Fruit fly (Drosophila melanogaster) whole organism, embryonic: ENCODE results near the gene CG43137.
A peak's percentile ranks its signal among the peaks of the same experiment; 100 is the strongest.

Experiments
- Atf3 ChIP-seq: fragments of 200-800 bp; sonication (Bioruptor generic); optimal IDR thresholded peaks from 3 replicates; lab custom pipeline; 2016; ENCODE audit warnings: missing biosample characterization, missing genetic modification characterization
- CG10209 ChIP-seq: fragments of 200-800 bp; sonication (Bioruptor generic); optimal IDR thresholded peaks from 3 replicates; lab custom pipeline; 2017; ENCODE audit warnings: missing biosample characterization, mild to moderate bottlenecking, missing genetic modification characterization, missing genetic modification reagents
- CG10431 ChIP-seq: fragments of 200-800 bp; sonication (Bioruptor generic); optimal IDR thresholded peaks from 3 replicates; lab custom pipeline; 2018; ENCODE audit warnings: missing biosample characterization, mild to moderate bottlenecking, missing genetic modification characterization
- CG10979 ChIP-seq: fragments of 200-800 bp; sonication (Bioruptor generic); optimal IDR thresholded peaks from 2 replicates; lab custom pipeline; 2018; ENCODE audit warnings: missing biosample characterization, mild to moderate bottlenecking, missing genetic modification characterization, moderate library complexity
- CG12104 ChIP-seq: fragments of 200-800 bp; sonication (Bioruptor generic); optimal IDR thresholded peaks from 3 replicates; lab custom pipeline; 2016; ENCODE audit warnings: missing biosample characterization, missing genetic modification characterization
- CG13287 ChIP-seq: fragments of 200-800 bp; sonication (Bioruptor generic); IDR thresholded peaks from 2 replicates; pipeline ENCODE4 v1.3.6; 2022; ENCODE audit warnings: missing biosample characterization, missing genetic modification characterization; ENCODE audit not compliant: partially characterized antibody
- CG13424 ChIP-seq: fragments of 200-800 bp; sonication (Bioruptor generic); optimal IDR thresholded peaks from 2 replicates; lab custom pipeline; 2019; ENCODE audit warnings: missing biosample characterization, mild to moderate bottlenecking, missing genetic modification characterization, moderate library complexity
- CG15073 ChIP-seq: fragments of 200-800 bp; sonication (Bioruptor generic); optimal IDR thresholded peaks from 2 replicates; lab custom pipeline; 2016; ENCODE audit warnings: missing biosample characterization, missing genetic modification characterization
- CG17328 ChIP-seq: fragments of 200-800 bp; sonication (Bioruptor generic); IDR thresholded peaks from 2 replicates; pipeline ENCODE4 v1.3.6; 2022; ENCODE audit warnings: missing biosample characterization, missing genetic modification characterization
- CG17385 ChIP-seq: fragments of 200-800 bp; sonication (Bioruptor generic); optimal IDR thresholded peaks from 3 replicates; lab custom pipeline; 2018; ENCODE audit warnings: missing biosample characterization, mild to moderate bottlenecking, missing genetic modification characterization
- CG18476 ChIP-seq: fragments of 200-800 bp; sonication (Bioruptor generic); optimal IDR thresholded peaks from 2 replicates; lab custom pipeline; 2016; ENCODE audit warnings: missing biosample characterization, mild to moderate bottlenecking, missing genetic modification characterization
- CG2129 ChIP-seq: fragments of 200-800 bp; sonication (Bioruptor generic); IDR thresholded peaks from 2 replicates; pipeline ENCODE4 v1.3.6; 2022; ENCODE audit warnings: missing biosample characterization, missing genetic modification characterization; ENCODE audit not compliant: partially characterized antibody
- CG32772 ChIP-seq: fragments of 200-800 bp; sonication (Bioruptor generic); IDR thresholded peaks from 2 replicates; pipeline ENCODE4 v1.3.6; 2022; ENCODE audit warnings: missing biosample characterization, missing genetic modification characterization
- CG33557 ChIP-seq: fragments of 200-800 bp; sonication (Bioruptor generic); optimal IDR thresholded peaks from 2 replicates; lab custom pipeline; 2019; ENCODE audit warnings: missing biosample characterization, mild to moderate bottlenecking, missing genetic modification characterization, moderate library complexity
- CG4282 ChIP-seq: fragments of 200-800 bp; sonication (Bioruptor generic); optimal IDR thresholded peaks from 2 replicates; lab custom pipeline; 2016; ENCODE audit warnings: missing biosample characterization, missing genetic modification characterization
- CG4707 ChIP-seq: fragments of 200-800 bp; sonication (Bioruptor generic); optimal IDR thresholded peaks from 2 replicates; lab custom pipeline; 2018; ENCODE audit warnings: missing biosample characterization, mild to moderate bottlenecking, missing genetic modification characterization, moderate library complexity
- CG6272 ChIP-seq: fragments of 200-800 bp; sonication (Bioruptor generic); IDR thresholded peaks from 2 replicates; pipeline ENCODE4 v1.3.6; 2022; ENCODE audit warnings: missing biosample characterization, missing genetic modification characterization
- CG7271 ChIP-seq: fragments of 200-800 bp; sonication (Bioruptor generic); optimal IDR thresholded peaks from 2 replicates; lab custom pipeline; 2018; ENCODE audit warnings: missing biosample characterization, mild to moderate bottlenecking, missing genetic modification characterization, moderate library complexity
- CG7357 ChIP-seq: fragments of 200-800 bp; sonication (Bioruptor generic); IDR thresholded peaks from 3 replicates; pipeline ENCODE4 v1.3.6; 2022; ENCODE audit warnings: missing biosample characterization, missing genetic modification characterization
- CG7372 ChIP-seq: fragments of 200-800 bp; sonication (Bioruptor generic); IDR thresholded peaks from 2 replicates; pipeline ENCODE4 v1.3.6; 2022; ENCODE audit warnings: missing biosample characterization, missing genetic modification characterization
- CG7786 ChIP-seq: fragments of 200-800 bp; sonication (Bioruptor generic); optimal IDR thresholded peaks from 2 replicates; lab custom pipeline; 2016; ENCODE audit warnings: missing biosample characterization, missing genetic modification characterization
- CG9609 ChIP-seq: fragments of 200-800 bp; sonication (Bioruptor generic); optimal IDR thresholded peaks from 3 replicates; lab custom pipeline; 2016; ENCODE audit warnings: missing biosample characterization, missing genetic modification characterization
- CG9817 ChIP-seq: fragments of 200-800 bp; sonication (Bioruptor generic); optimal IDR thresholded peaks from 2 replicates; lab custom pipeline; 2018; ENCODE audit warnings: missing biosample characterization, mild to moderate bottlenecking, missing genetic modification characterization, moderate library complexity
- CHES-1-like ChIP-seq: fragments of 200-800 bp; sonication (Bioruptor generic); optimal IDR thresholded peaks from 2 replicates; lab custom pipeline; 2016; ENCODE audit warnings: missing biosample characterization, missing genetic modification characterization
- D19B ChIP-seq: fragments of 200-800 bp; sonication (Bioruptor generic); optimal IDR thresholded peaks from 2 replicates; lab custom pipeline; 2017; ENCODE audit warnings: missing biosample characterization, mild to moderate bottlenecking, missing genetic modification characterization
- Dll ChIP-seq: fragments of 200-800 bp; sonication (Bioruptor generic); IDR thresholded peaks from 4 replicates; pipeline ENCODE4 v1.3.6; 2022; ENCODE audit warnings: missing biosample characterization, missing genetic modification characterization; ENCODE audit not compliant: partially characterized antibody
- Dp ChIP-seq: fragments of 200-800 bp; sonication (Bioruptor generic); optimal IDR thresholded peaks from 2 replicates; lab custom pipeline; 2018; ENCODE audit warnings: missing biosample characterization, mild to moderate bottlenecking, missing genetic modification characterization, moderate library complexity
- Gug ChIP-seq: fragments of 200-800 bp; sonication (Bioruptor generic); IDR thresholded peaks from 4 replicates; pipeline ENCODE4 v1.3.6; 2022; ENCODE audit warnings: missing biosample characterization, missing genetic modification characterization
- Hey ChIP-seq: fragments of 200-800 bp; sonication (Bioruptor generic); optimal IDR thresholded peaks from 3 replicates; lab custom pipeline; 2018; ENCODE audit warnings: missing biosample characterization, mild to moderate bottlenecking, missing genetic modification characterization
- Hr39 ChIP-seq: fragments of >200 bp; optimal IDR thresholded peaks from 2 replicates; lab custom pipeline; 2017
- Optix ChIP-seq: fragments of 200-800 bp; sonication (Bioruptor generic); IDR thresholded peaks from 3 replicates; pipeline ENCODE4 v1.3.6; 2022; ENCODE audit warnings: missing biosample characterization, missing genetic modification characterization
- Pdp1 ChIP-seq, 2 experiments: fragments of 200-800 bp; sonication (Bioruptor generic); optimal IDR thresholded peaks; 3 replicates each; lab custom pipeline; 2016; ENCODE audit warnings: missing biosample characterization in 2 of 2, missing genetic modification characterization in 2 of 2, mild to moderate bottlenecking in 1 of 2, moderate library complexity in 1 of 2
- Ptx1 ChIP-seq: fragments of 200-800 bp; sonication (Bioruptor generic); IDR thresholded peaks from 2 replicates; pipeline ENCODE4 v1.3.6; 2022; ENCODE audit warnings: missing biosample characterization, missing genetic modification characterization
- Scr ChIP-seq: fragments of 200-800 bp; sonication (Bioruptor generic); IDR thresholded peaks from 2 replicates; pipeline ENCODE4 v1.3.6; 2022; ENCODE audit warnings: missing biosample characterization, missing genetic modification characterization; ENCODE audit not compliant: partially characterized antibody
- br ChIP-seq: fragments of >200 bp; optimal IDR thresholded peaks from 2 replicates; lab custom pipeline; 2017
- chinmo ChIP-seq: fragments of 200-800 bp; sonication (Bioruptor generic); IDR thresholded peaks from 4 replicates; pipeline ENCODE4 v1.3.6; 2022; ENCODE audit warnings: missing biosample characterization, missing genetic modification characterization; ENCODE audit not compliant: partially characterized antibody
- dmrt11E ChIP-seq: fragments of 200-800 bp; sonication (Bioruptor generic); optimal IDR thresholded peaks from 3 replicates; lab custom pipeline; 2018; ENCODE audit warnings: missing biosample characterization, mild to moderate bottlenecking, missing genetic modification characterization, moderate library complexity
- fd3F ChIP-seq: fragments of 200-800 bp; sonication (Bioruptor generic); optimal IDR thresholded peaks from 2 replicates; lab custom pipeline; 2018; ENCODE audit warnings: missing biosample characterization, mild to moderate bottlenecking, missing genetic modification characterization, moderate library complexity
- ftz-f1 ChIP-seq: fragments of 200-800 bp; sonication (Bioruptor generic); optimal IDR thresholded peaks from 2 replicates; lab custom pipeline; 2016; ENCODE audit warnings: missing biosample characterization, missing genetic modification characterization
- gcm2 ChIP-seq: fragments of 200-800 bp; sonication (Bioruptor generic); optimal IDR thresholded peaks from 2 replicates; lab custom pipeline; 2016; ENCODE audit warnings: missing biosample characterization, missing genetic modification characterization
- grau ChIP-seq: fragments of 200-800 bp; optimal IDR thresholded peaks from 3 replicates; lab custom pipeline; 2019; ENCODE audit warnings: missing biosample characterization, mild to moderate bottlenecking, missing genetic modification characterization, moderate library complexity
- kah ChIP-seq: fragments of 200-800 bp; sonication (Bioruptor generic); optimal IDR thresholded peaks from 2 replicates; lab custom pipeline; 2018; ENCODE audit warnings: missing biosample characterization, mild to moderate bottlenecking, missing genetic modification characterization
- luna ChIP-seq: fragments of 200-800 bp; sonication (Bioruptor generic); optimal IDR thresholded peaks from 2 replicates; lab custom pipeline; 2016; ENCODE audit warnings: missing biosample characterization, missing genetic modification characterization
- onecut ChIP-seq: fragments of 200-800 bp; sonication (Bioruptor generic); IDR thresholded peaks from 2 replicates; pipeline ENCODE4 v1.3.6; 2022; ENCODE audit warnings: missing biosample characterization, missing genetic modification characterization
- phol ChIP-seq: fragments of 200-800 bp; sonication (Bioruptor generic); optimal IDR thresholded peaks from 3 replicates; lab custom pipeline; 2018; ENCODE audit warnings: missing biosample characterization, mild to moderate bottlenecking, missing genetic modification characterization, moderate library complexity
- pros ChIP-seq: fragments of 200-800 bp; sonication (Bioruptor generic); optimal IDR thresholded peaks from 3 replicates; lab custom pipeline; 2019; ENCODE audit warnings: missing biosample characterization, mild to moderate bottlenecking, missing genetic modification characterization, moderate library complexity
- sens ChIP-seq: fragments of 200-800 bp; sonication (Bioruptor generic); peaks from one replicate; lab custom pipeline; 2016; ENCODE audit warnings: missing biosample characterization, missing genetic modification characterization
- sens-2 ChIP-seq: fragments of 200-800 bp; sonication (Bioruptor generic); IDR thresholded peaks from 2 replicates; pipeline ENCODE4 v1.3.6; 2022; ENCODE audit warnings: missing biosample characterization, missing genetic modification characterization
- stc ChIP-seq: fragments of 200-800 bp; sonication (Bioruptor generic); IDR thresholded peaks from 2 replicates; pipeline ENCODE4 v1.3.6; 2022; ENCODE audit warnings: missing biosample characterization, missing genetic modification characterization
- tgo ChIP-seq: fragments of 200-800 bp; sonication (Bioruptor generic); IDR thresholded peaks from 3 replicates; pipeline ENCODE4 v1.3.6; 2022; ENCODE audit warnings: missing biosample characterization, missing genetic modification characterization

The CG43137 gene

dm6 chrX:5901628-5902213, 36.8 kb upstream of the CG43137 start (continued):
- TF ChIP-seq CG17385, result no peak
- TF ChIP-seq dmrt11E (tag; lab: Kevin White, UChicago), result no peak
- no peak for TF ChIP-seq CG12104 (GFP tag; lab: Kevin White, UChicago)
- 0 out of 4 replicates have a peak, but pooled peaks have one; percentile 13 for TF ChIP-seq Gug (GFP tag; lab: Robert Waterston, UW)
- 0 out of 2 replicates have a peak, but pooled peaks have one; percentile 15 for TF ChIP-seq CG6272 (GFP tag; lab: Robert Waterston, UW)
- TF ChIP-seq fd3F (GFP tag; lab: Kevin White, UChicago), result no peak
- TF ChIP-seq CG7271 (tag; lab: Kevin White, UChicago), result no peak
- no peak for TF ChIP-seq CG7357 (GFP tag; lab: Robert Waterston, UW)
- TF ChIP-seq CG4707 (GFP tag; lab: Kevin White, UChicago), result no peak
- no peak for TF ChIP-seq D19B (GFP tag; lab: Kevin White, UChicago)
- no peak for TF ChIP-seq br (lab: Kevin White, UChicago)
- no peak for TF ChIP-seq CG32772 (GFP tag; lab: Robert Waterston, UW)
- TF ChIP-seq Pdp1 (GFP tag; optimal IDR thresholded peaks at IDR 0.05; lab: Kevin White, UChicago), result peak in 1 of 2 experiments; percentile 33
- TF ChIP-seq sens-2 (GFP tag; lab: Robert Waterston, UW), result no peak
- peak; percentile 39 for TF ChIP-seq CG10431
- no peak for TF ChIP-seq Optix (GFP tag; lab: Robert Waterston, UW)
- peak; percentile 46; the same call in 1 of the 2 replicates for TF ChIP-seq Scr
- peak; percentile 8 for TF ChIP-seq grau (tag; lab: Kevin White, UChicago)
- TF ChIP-seq CHES-1-like (GFP tag; lab: Kevin White, UChicago), result no peak
- TF ChIP-seq tgo, result no peak
- TF ChIP-seq CG9817 (tag; lab: Kevin White, UChicago), result no peak
- TF ChIP-seq pros (GFP tag; lab: Kevin White, UChicago), result peak; percentile 44
- peak; percentile 1 for TF ChIP-seq CG33557 (GFP tag; lab: Kevin White, UChicago)
- TF ChIP-seq CG17328 (GFP tag; lab: Robert Waterston, UW), result no peak
- TF ChIP-seq Ptx1 (GFP tag; lab: Robert Waterston, UW), result no peak
- TF ChIP-seq gcm2 (GFP tag; lab: Kevin White, UChicago), result no peak
- no peak for TF ChIP-seq Dp (GFP tag; lab: Kevin White, UChicago)
- peak; percentile 33 for TF ChIP-seq CG10209 (GFP tag; lab: Kevin White, UChicago)
- no peak for TF ChIP-seq luna (GFP tag; lab: Kevin White, UChicago)
- no peak for TF ChIP-seq Hr39 (lab: Kevin White, UChicago)
- peak; percentile 86 for TF ChIP-seq ftz-f1 (GFP tag; lab: Kevin White, UChicago)
- TF ChIP-seq CG13424 (tag; lab: Kevin White, UChicago), result no peak
- TF ChIP-seq CG10979 (tag; lab: Kevin White, UChicago), result peak; percentile 22
- TF ChIP-seq CG7786 (GFP tag; lab: Kevin White, UChicago), result peak; percentile 25
- 0 out of 4 replicates have a peak, but pooled peaks have one; percentile 34 for TF ChIP-seq Dll
- no peak for TF ChIP-seq Atf3 (GFP tag; lab: Kevin White, UChicago)
- no peak for TF ChIP-seq CG2129 (GFP tag; lab: Robert Waterston, UW)
- TF ChIP-seq CG7372 (GFP tag; lab: Robert Waterston, UW), result no peak
- TF ChIP-seq onecut (GFP tag; lab: Robert Waterston, UW), result no peak; the same call in 1 of the 2 replicates
- TF ChIP-seq chinmo, result peak; percentile 86; the same call in 2 of the 4 replicates
- peak; percentile 26 for TF ChIP-seq CG9609
- TF ChIP-seq stc (GFP tag; lab: Robert Waterston, UW), result no peak
- peak; percentile 20 for TF ChIP-seq CG4282
- TF ChIP-seq CG18476 (GFP tag; lab: Kevin White, UChicago), result peak; percentile 51
- TF ChIP-seq Hey (tag; lab: Kevin White, UChicago), result no peak
- peak; percentile 62 for TF ChIP-seq phol (tag; lab: Kevin White, UChicago)
- peak; percentile 24 for TF ChIP-seq kah
- no peak for TF ChIP-seq CG15073 (GFP tag; lab: Kevin White, UChicago)
- TF ChIP-seq CG13287 (GFP tag; lab: Robert Waterston, UW), result no peak; the same call in 1 of the 2 replicates
- TF ChIP-seq sens (GFP tag; lab: Kevin White, UChicago), result peak; percentile 92
